Worm (Caenorhabditis elegans) whole organism, late embryonic: ENCODE measurements around the gene nep-25.
"Not testable (repeated sequence)": the region's sequence is repeated elsewhere in the genome, so short reads cannot be mapped to it uniquely, and the experiment has no call there.

Experiments
- C38D4.7 ChIP-seq: fragments of 200-800 bp; sonication (Bioruptor generic); optimal IDR thresholded peaks from 2 replicates; lab custom pipeline; 2018; ENCODE audit warnings: mild to moderate bottlenecking, missing genetic modification characterization, moderate library complexity, missing compliant biosample characterization
- K02D7.2 ChIP-seq: sonication (generic microtip); optimal IDR thresholded peaks from 2 replicates; lab custom pipeline; 2017; ENCODE audit warnings: mild to moderate bottlenecking, missing genetic modification characterization, missing compliant biosample characterization
- ama-1 ChIP-seq: fragments of 150-350 bp; optimal IDR thresholded peaks from 2 replicates; lab custom pipeline; 2014
- ceh-14 ChIP-seq: sonication (generic microtip); optimal IDR thresholded peaks from 2 replicates; lab custom pipeline; 2016; ENCODE audit warnings: missing genotype, missing genetic modification characterization, missing compliant biosample characterization
- ceh-18 ChIP-seq: sonication (generic microtip); optimal IDR thresholded peaks from 2 replicates; lab custom pipeline; 2016; ENCODE audit warnings: missing genetic modification characterization, missing compliant biosample characterization
- ceh-19 ChIP-seq: fragments of 200-800 bp; sonication (Bioruptor generic); optimal IDR thresholded peaks from 2 replicates; lab custom pipeline; 2018; ENCODE audit warnings: mild to moderate bottlenecking, missing genetic modification characterization, missing compliant biosample characterization
- ceh-2 ChIP-seq: sonication (generic microtip); optimal IDR thresholded peaks from 2 replicates; lab custom pipeline; 2016; ENCODE audit warnings: missing genotype, missing genetic modification characterization, missing compliant biosample characterization
- ceh-34 ChIP-seq: sonication (generic microtip); optimal IDR thresholded peaks from 2 replicates; lab custom pipeline; 2016; ENCODE audit warnings: mild to moderate bottlenecking, missing genetic modification characterization, missing compliant biosample characterization
- ceh-48 ChIP-seq: sonication (generic microtip); optimal IDR thresholded peaks from 2 replicates; lab custom pipeline; 2016; ENCODE audit warnings: missing genetic modification characterization, inconsistent platforms, missing compliant biosample characterization
- dmd-4 ChIP-seq: sonication (generic microtip); optimal IDR thresholded peaks from 2 replicates; lab custom pipeline; 2016; ENCODE audit warnings: borderline replicate concordance, missing genetic modification characterization, missing compliant biosample characterization
- dve-1 ChIP-seq: sonication (generic microtip); optimal IDR thresholded peaks from 2 replicates; lab custom pipeline; 2017; ENCODE audit warnings: antibody characterized with exemption, mild to moderate bottlenecking, missing genetic modification characterization, missing compliant biosample characterization
- ets-4 ChIP-seq: sonication (generic microtip); optimal IDR thresholded peaks from 2 replicates; lab custom pipeline; 2016; ENCODE audit warnings: missing genetic modification characterization, missing compliant biosample characterization
- gmeb-2 ChIP-seq: sonication (generic microtip); optimal IDR thresholded peaks from 2 replicates; lab custom pipeline; 2016; ENCODE audit warnings: missing genetic modification characterization, inconsistent platforms, missing compliant biosample characterization
- hlh-13 ChIP-seq: fragments of 200-800 bp; sonication (Bioruptor generic); optimal IDR thresholded peaks from 2 replicates; lab custom pipeline; 2018; ENCODE audit warnings: mild to moderate bottlenecking, missing genetic modification characterization, missing compliant biosample characterization
- hlh-30 ChIP-seq: sonication (generic microtip); optimal IDR thresholded peaks from 2 replicates; lab custom pipeline; 2017; ENCODE audit warnings: antibody characterized with exemption, missing genetic modification characterization, missing compliant biosample characterization; ENCODE audit not compliant: insufficient read depth
- hlh-6 ChIP-seq: sonication (generic microtip); optimal IDR thresholded peaks from 2 replicates; lab custom pipeline; 2016; ENCODE audit warnings: missing genotype, missing genetic modification characterization, missing compliant biosample characterization
- hlh-8 ChIP-seq: sonication (generic microtip); optimal IDR thresholded peaks from 2 replicates; lab custom pipeline; 2016; ENCODE audit warnings: missing genotype, missing genetic modification characterization, missing compliant biosample characterization
- lim-6 ChIP-seq: sonication (generic microtip); optimal IDR thresholded peaks from 2 replicates; lab custom pipeline; 2016; ENCODE audit warnings: missing genetic modification characterization, missing compliant biosample characterization
- lin-11 ChIP-seq: fragments of 200-800 bp; sonication (Bioruptor generic); optimal IDR thresholded peaks from 2 replicates; lab custom pipeline; 2018; ENCODE audit warnings: mild to moderate bottlenecking, missing genetic modification characterization, missing compliant biosample characterization
- mec-3 ChIP-seq: sonication (generic microtip); optimal IDR thresholded peaks from 2 replicates; lab custom pipeline; 2016; ENCODE audit warnings: borderline replicate concordance, missing genetic modification characterization, missing compliant biosample characterization
- nfya-1 ChIP-seq: sonication (generic microtip); optimal IDR thresholded peaks from 2 replicates; lab custom pipeline; 2017; ENCODE audit warnings: missing genetic modification characterization, mild to moderate bottlenecking, missing compliant biosample characterization, antibody characterized with exemption, moderate library complexity
- pha-2 ChIP-seq: sonication (generic microtip); optimal IDR thresholded peaks from 2 replicates; lab custom pipeline; 2017; ENCODE audit warnings: mild to moderate bottlenecking, missing genetic modification characterization, missing compliant biosample characterization
- ref-2 ChIP-seq: sonication (generic microtip); optimal IDR thresholded peaks from 2 replicates; lab custom pipeline; 2016; ENCODE audit warnings: missing genetic modification characterization, missing compliant biosample characterization
- sox-2 ChIP-seq: fragments of 200-800 bp; sonication (Bioruptor generic); IDR thresholded peaks from 2 replicates; pipeline ENCODE4 v1.3.6; 2022; ENCODE audit warnings: missing genetic modification reagents, missing genetic modification characterization, missing compliant biosample characterization
- sox-4 ChIP-seq: sonication (generic microtip); optimal IDR thresholded peaks from 2 replicates; lab custom pipeline; 2017; ENCODE audit warnings: mild to moderate bottlenecking, missing genetic modification characterization, inconsistent platforms, missing compliant biosample characterization
- syd-9 ChIP-seq: sonication (generic microtip); optimal IDR thresholded peaks from 2 replicates; lab custom pipeline; 2016; ENCODE audit warnings: mild to moderate bottlenecking, missing genetic modification characterization, moderate library complexity, missing compliant biosample characterization
- tbx-7 ChIP-seq: sonication (generic microtip); optimal IDR thresholded peaks from 2 replicates; lab custom pipeline; 2016; ENCODE audit warnings: missing genotype, missing genetic modification characterization, missing compliant biosample characterization

Gene nep-25

DNA sequence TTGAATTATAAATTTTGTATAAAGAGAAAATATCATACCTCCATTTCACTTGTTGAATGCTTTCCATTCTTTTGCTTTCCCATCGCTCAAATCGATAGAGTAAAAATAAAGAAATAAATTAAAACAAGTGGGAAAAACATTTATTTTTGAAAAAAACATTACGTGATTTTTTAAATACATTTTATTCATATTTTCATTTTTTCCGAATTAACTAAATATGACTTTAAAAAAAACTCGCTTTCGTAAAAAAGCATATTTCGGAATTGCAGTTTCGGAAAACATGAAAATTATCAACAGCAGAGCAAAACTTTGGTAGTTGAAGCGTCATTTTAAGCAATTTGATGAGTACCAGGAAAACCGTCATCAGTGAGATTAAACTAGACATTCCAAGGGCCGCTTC lies 42.5 kb upstream of the nep-25 start, which contains the start of gene K05F1.8:
Gene K05F1.8 (minus strand): TSS at position 101 of the 400 bp plus-strand sequence.
- TF ChIP-seq ceh-14 (no peak), ceh-19 (GFP tag; lab: Kevin White, UChicago) (no peak), ceh-2 (no peak), ama-1 (lab: Kevin White, UChicago) (no peak), ref-2 (tag; lab: Kevin White, UChicago) (no peak), K02D7.2 (tag; lab: Kevin White, UChicago) (no peak), gmeb-2 (tag; lab: Kevin White, UChicago) (no peak), hlh-13 (GFP tag; lab: Kevin White, UChicago) (no peak), ceh-18 (no peak), lin-11 (tag; lab: Kevin White, UChicago) (no peak), ets-4 (tag; lab: Kevin White, UChicago) (no peak), dve-1 (tag; lab: Kevin White, UChicago) (no peak)

DNA sequence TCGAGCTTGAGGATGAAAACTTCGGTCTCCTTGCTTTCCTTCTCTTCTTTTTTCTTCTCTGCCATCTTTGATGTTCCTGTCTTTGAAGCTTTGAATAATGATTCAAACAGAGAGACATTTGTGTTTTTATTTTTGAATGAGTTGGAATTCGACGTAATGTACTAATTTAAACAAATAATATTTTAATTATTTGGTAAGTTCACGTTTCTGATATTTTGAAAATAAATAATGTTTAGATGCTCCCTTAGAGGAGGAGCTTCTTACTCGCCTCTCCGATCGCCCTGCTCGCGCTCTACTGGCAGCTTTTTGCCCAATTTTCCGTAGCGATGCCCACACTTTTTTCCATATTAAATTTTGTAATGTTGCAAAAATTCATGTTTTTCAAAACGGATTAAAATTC lies 41.0 kb upstream of the nep-25 start, which contains the start of the genes K05F1.9 and K05F1.1:
Gene K05F1.9 (minus strand): TSS at position 101 of the 400 bp plus-strand sequence.
Gene K05F1.1 (plus strand): TSS at position 308 of the 400 bp plus-strand sequence.
- TF ChIP-seq ceh-48 (no peak), C38D4.7 (GFP tag; lab: Kevin White, UChicago) (no peak), hlh-30 (tag; lab: Kevin White, UChicago) (no peak)

DNA sequence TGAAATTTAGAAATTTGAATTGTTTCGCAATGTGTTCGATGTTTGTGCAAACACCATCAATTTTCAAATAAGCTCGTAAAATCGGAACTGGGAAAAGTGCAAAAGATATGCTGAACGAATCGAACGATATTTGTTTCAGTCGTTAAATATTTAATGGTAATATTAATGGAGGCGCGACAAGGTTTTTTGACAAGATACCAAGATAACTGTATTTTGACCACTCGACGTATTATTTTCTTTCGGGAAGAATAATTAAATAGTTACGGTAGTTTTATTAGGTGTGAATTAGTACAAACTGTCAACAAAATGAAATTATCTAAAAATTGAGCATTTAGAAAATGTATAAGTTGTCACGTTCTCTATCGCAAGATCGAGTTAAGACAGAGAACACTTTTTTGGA lies 37.8 kb upstream of the nep-25 start:
- TF ChIP-seq lim-6 (tag; lab: Kevin White, UChicago) (no peak), hlh-8 (tag; lab: Kevin White, UChicago) (no peak), sox-4 (tag; lab: Kevin White, UChicago) (no peak), dmd-4 (no peak), nfya-1 (tag; lab: Kevin White, UChicago) (no peak), sox-2 (GFP tag; lab: Robert Waterston, UW) (no peak)

DNA sequence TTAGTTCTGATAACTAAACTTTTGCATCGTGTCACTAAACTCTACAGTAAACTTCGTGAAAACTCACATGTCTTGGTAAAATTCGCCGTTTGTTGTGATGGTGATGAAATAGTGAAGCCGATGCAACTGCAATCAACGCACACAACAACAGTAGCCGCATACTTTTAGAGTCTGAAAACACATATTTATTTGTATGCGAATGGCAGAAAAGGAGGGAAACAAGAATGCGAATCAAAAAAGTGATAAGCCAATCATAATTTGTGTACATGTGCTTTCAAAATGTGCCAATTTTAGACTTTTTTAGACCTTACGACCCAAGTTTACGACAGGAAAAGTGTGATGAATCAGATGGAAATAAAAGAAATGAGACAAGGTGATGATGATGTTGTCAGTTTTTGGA lies 36.7 kb upstream of the nep-25 start, which contains the start of gene K05F1.10:
Gene K05F1.10 (minus strand): TSS at position 171 of the 400 bp plus-strand sequence.
- TF ChIP-seq pha-2 (tag; lab: Kevin White, UChicago) (no peak), ceh-34 (tag; lab: Kevin White, UChicago) (no peak)

DNA sequence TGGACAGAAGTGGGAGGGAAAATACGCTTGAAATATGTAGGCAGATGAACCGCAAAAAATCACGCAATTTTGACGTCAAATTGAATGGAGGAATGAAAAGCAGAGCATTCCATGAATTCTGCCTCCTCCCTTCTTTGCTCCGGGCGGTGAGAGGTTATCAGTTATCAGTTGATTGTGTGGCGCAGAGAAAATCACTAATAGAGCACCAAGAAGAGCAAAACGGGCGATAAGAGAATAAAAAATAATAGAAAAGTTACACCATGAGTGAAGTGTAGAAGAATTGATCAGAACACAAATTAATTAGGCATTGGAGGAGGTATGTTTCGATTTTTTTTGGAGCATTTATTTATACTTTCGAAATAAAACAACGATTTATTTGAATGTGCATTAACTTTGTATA lies 35.5 kb upstream of the nep-25 start:
- TF ChIP-seq hlh-6 (no peak), syd-9 (tag; lab: Kevin White, UChicago) (no peak), hlh-13 (GFP tag; lab: Kevin White, UChicago) (no peak), ceh-2 (no peak)

DNA sequence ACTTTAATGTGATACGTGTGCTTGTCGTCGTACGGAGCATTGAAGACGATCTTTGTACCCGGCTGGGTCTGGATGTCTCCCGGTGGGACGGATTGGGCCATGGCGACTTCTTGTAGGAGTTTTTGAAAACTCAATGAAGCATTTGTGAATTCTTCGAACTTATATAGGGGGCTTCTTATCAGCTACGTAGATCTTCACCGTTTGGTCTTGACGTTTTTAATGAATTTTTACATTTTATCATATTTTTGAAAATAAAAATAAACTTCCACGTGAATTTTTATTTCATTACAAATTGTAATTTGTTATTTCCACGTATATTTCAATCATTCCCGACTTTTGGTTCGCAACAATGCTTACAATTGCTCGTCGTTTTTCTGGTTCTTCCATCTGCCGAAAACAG lies 31.8 kb upstream of the nep-25 start, which contains the start of the genes msp-64 and ZK1248.5:
Gene msp-64 (minus strand): TSS at position 101 of the 400 bp plus-strand sequence.
Gene ZK1248.5 (plus strand): TSS at position 285 of the 400 bp plus-strand sequence.
- TF ChIP-seq tbx-7 (tag; lab: Kevin White, UChicago) = no peak
- no peak for TF ChIP-seq hlh-6
- no peak for TF ChIP-seq ref-2 (tag; lab: Kevin White, UChicago)

DNA sequence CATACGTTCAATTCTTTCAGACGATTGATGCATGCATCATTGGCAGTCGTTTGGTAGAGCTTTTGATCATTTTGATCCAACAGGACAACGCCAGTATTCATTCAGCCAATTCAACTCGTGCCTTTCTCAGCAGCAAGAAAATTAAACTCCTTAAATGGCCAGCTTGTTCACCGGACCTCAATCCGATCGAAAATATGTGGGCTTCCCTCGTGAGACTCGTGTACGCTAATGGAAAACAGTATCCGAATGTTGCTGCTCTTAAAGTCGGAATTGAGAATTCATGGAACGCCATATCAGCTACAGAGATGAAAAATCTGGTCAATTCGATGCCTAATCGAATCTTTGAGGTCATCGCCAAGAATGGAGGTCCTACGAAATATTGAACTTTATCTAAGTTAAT lies 26.7 kb upstream of the nep-25 start, which contains the start of gene wago-5:
Gene wago-5 (minus strand): TSS at position 101 of the 400 bp plus-strand sequence.
- TF ChIP-seq lim-6 (tag; lab: Kevin White, UChicago); mec-3 (tag; lab: Kevin White, UChicago); sox-2 (GFP tag; lab: Robert Waterston, UW): not testable (repeated sequence)
